Worm (Caenorhabditis elegans): ENCODE data around the gene ipla-6.

ipla-6 gene

ce11 chrIV:6321667-6322066 lies 15.8 kb upstream of the ipla-6 start, which contains the start of gene Y73B6BL.29 (continued):
- peak; percentile 94 for TF ChIP-seq nhr-6 (tag; optimal IDR thresholded peaks at IDR 0.05)
- TF ChIP-seq C34F6.9 (tag; optimal IDR thresholded peaks at IDR 0.05), result peak; percentile 93
- TF ChIP-seq mbf-1 (tag; optimal IDR thresholded peaks at IDR 0.05), result no peak
- no peak for TF ChIP-seq nhr-23 (tag; optimal IDR thresholded peaks at IDR 0.05)
- peak; percentile 98 for TF ChIP-seq sma-9 (GFP tag; optimal IDR thresholded peaks at IDR 0.05)
- TF ChIP-seq sma-9 (tag; optimal IDR thresholded peaks at IDR 0.05), result no peak
- TF ChIP-seq elt-1 (tag; optimal IDR thresholded peaks at IDR 0.05), result no peak
- no peak for TF ChIP-seq nhr-11 (tag; optimal IDR thresholded peaks at IDR 0.05)
- TF ChIP-seq lin-13 (GFP tag; optimal IDR thresholded peaks at IDR 0.05), result peak; percentile 90
- TF ChIP-seq nhr-10 (tag; optimal IDR thresholded peaks at IDR 0.05), result no peak
- peak; percentile 8 for TF ChIP-seq ceh-82 (tag; optimal IDR thresholded peaks at IDR 0.05)
- TF ChIP-seq crh-2 (tag; optimal IDR thresholded peaks at IDR 0.05), result peak; percentile 95
- TF ChIP-seq snpc-4 (tag; optimal IDR thresholded peaks at IDR 0.05), result peak; percentile 81
- peak in 1 of 2 experiments; percentile 25 for TF ChIP-seq mdl-1 (tag; optimal IDR thresholded peaks at IDR 0.05)
- no peak for TF ChIP-seq peb-1 (tag; optimal IDR thresholded peaks at IDR 0.05)
- TF ChIP-seq F13H6.1 (tag; optimal IDR thresholded peaks at IDR 0.05), result peak; percentile 89
- no peak for TF ChIP-seq ztf-1 (GFP tag; conservative IDR thresholded peaks at IDR 0.05)
- peak; percentile 34 for TF ChIP-seq zag-1 (tag; optimal IDR thresholded peaks at IDR 0.05)

- TF ChIP-seq R02D3.7 (tag; optimal IDR thresholded peaks at IDR 0.05), result peak; percentile 87
- peak; percentile 35 for TF ChIP-seq nhr-237 (tag; optimal IDR thresholded peaks at IDR 0.05)
- TF ChIP-seq sem-4 (tag; optimal IDR thresholded peaks at IDR 0.05), result peak; percentile 86
- TF ChIP-seq ztf-1 (GFP tag; conservative IDR thresholded peaks at IDR 0.05), result no peak
- peak; percentile 95 for TF ChIP-seq F13H6.1 (tag; optimal IDR thresholded peaks at IDR 0.05)
- TF ChIP-seq nhr-129 (tag; optimal IDR thresholded peaks at IDR 0.05), result peak; percentile 89
- TF ChIP-seq peb-1 (tag; optimal IDR thresholded peaks at IDR 0.05), result no peak
- TF ChIP-seq Y55F3AM.14 (GFP tag; optimal IDR thresholded peaks at IDR 0.05), result peak; percentile 84
- TF ChIP-seq unc-55 (GFP tag; optimal IDR thresholded peaks at IDR 0.05), result peak; percentile 98
- peak; percentile 94 for TF ChIP-seq ceh-16 (tag; optimal IDR thresholded peaks at IDR 0.05)
- no peak for TF ChIP-seq nhr-12 (tag; optimal IDR thresholded peaks at IDR 0.05)
- no peak for TF ChIP-seq elt-1 (tag; optimal IDR thresholded peaks at IDR 0.05)
- TF ChIP-seq nhr-77 (tag; optimal IDR thresholded peaks at IDR 0.05), result peak; percentile 56
- TF ChIP-seq C34F6.9 (tag; optimal IDR thresholded peaks at IDR 0.05), result peak; percentile 95
- TF ChIP-seq unc-62 (GFP tag; optimal IDR thresholded peaks at IDR 0.05), result peak; percentile 39
- peak; percentile 88 for TF ChIP-seq nhr-10 (tag; optimal IDR thresholded peaks at IDR 0.05)
- TF ChIP-seq dmd-4 (tag; optimal IDR thresholded peaks at IDR 0.05), result no peak
- TF ChIP-seq zag-1 (tag; optimal IDR thresholded peaks at IDR 0.05), result peak; percentile 78
- TF ChIP-seq ceh-82 (tag; optimal IDR thresholded peaks at IDR 0.05), result peak; percentile 91
- TF ChIP-seq elt-3 (tag; optimal IDR thresholded peaks at IDR 0.05), result no peak
- TF ChIP-seq sma-9 (GFP tag; optimal IDR thresholded peaks at IDR 0.05), result peak; percentile 98
- TF ChIP-seq sma-9 (tag; optimal IDR thresholded peaks at IDR 0.05), result no peak
- peak; percentile 68 for TF ChIP-seq skn-1 (tag; optimal IDR thresholded peaks at IDR 0.05)
- TF ChIP-seq fos-1 (tag; optimal IDR thresholded peaks at IDR 0.05), result peak; percentile 85
- TF ChIP-seq unc-39 (tag; optimal IDR thresholded peaks at IDR 0.05), result no peak
- peak; percentile 97 for TF ChIP-seq sma-3 (GFP tag; optimal IDR thresholded peaks at IDR 0.05)
- TF ChIP-seq nhr-6 (tag; optimal IDR thresholded peaks at IDR 0.05), result peak; percentile 91
- peak; percentile 96 for TF ChIP-seq crh-2 (tag; optimal IDR thresholded peaks at IDR 0.05)
- TF ChIP-seq gmeb-1 (tag; optimal IDR thresholded peaks at IDR 0.05), result peak; percentile 95
- TF ChIP-seq lin-11 (tag; optimal IDR thresholded peaks at IDR 0.05), result peak; percentile 99
- TF ChIP-seq mab-5 (tag; optimal IDR thresholded peaks at IDR 0.05), result peak; percentile 88
- TF ChIP-seq ztf-4 (tag; optimal IDR thresholded peaks at IDR 0.05), result peak; percentile 84
- TF ChIP-seq ama-1 (optimal IDR thresholded peaks at IDR 0.05), result peak; percentile 60
- peak; percentile 98 to 99 for TF ChIP-seq lsy-2 (tag; optimal IDR thresholded peaks at IDR 0.05)
- no peak for TF ChIP-seq alr-1 (tag; optimal IDR thresholded peaks at IDR 0.05)
- TF ChIP-seq mbf-1 (tag; optimal IDR thresholded peaks at IDR 0.05), result no peak
- peak; percentile 84 for TF ChIP-seq snpc-4 (tag; optimal IDR thresholded peaks at IDR 0.05)
- TF ChIP-seq lin-13 (GFP tag; optimal IDR thresholded peaks at IDR 0.05), result peak; percentile 96
- TF ChIP-seq mdl-1 (tag; optimal IDR thresholded peaks at IDR 0.05), result peak; percentile 27 to 69
- TF ChIP-seq blmp-1 (tag; optimal IDR thresholded peaks at IDR 0.05; ENCODE audit: insufficient read depth), result peak; percentile 67
- no peak for TF ChIP-seq aly-2 (tag; optimal IDR thresholded peaks at IDR 0.05)
- no peak for TF ChIP-seq ztf-11 (tag; optimal IDR thresholded peaks at IDR 0.05)
- peak; percentile 97 for TF ChIP-seq nhr-25 (tag; optimal IDR thresholded peaks at IDR 0.05)
- TF ChIP-seq ZK546.5 (tag; optimal IDR thresholded peaks at IDR 0.05), result peak; percentile 100
- TF ChIP-seq egl-27 (tag; optimal IDR thresholded peaks at IDR 0.05), result peak; percentile 91
- no peak for TF ChIP-seq nhr-11 (tag; optimal IDR thresholded peaks at IDR 0.05)
- TF ChIP-seq nhr-21 (tag; optimal IDR thresholded peaks at IDR 0.05), result peak; percentile 97
- no peak for TF ChIP-seq lin-39 (tag; optimal IDR thresholded peaks at IDR 0.05)
Observed at ce11 chrIV:6323654-6324224, 13.7 kb upstream of the ipla-6 start, which contains the start of gene sqd-1. Gene sqd-1, plus strand, starts transcription at chrIV:6324174.

All from whole organism, L2 larva.